Worm (Caenorhabditis elegans) whole organism, young adult: ENCODE results near the gene cyp-33D1.

Experiments
- F49E8.2 ChIP-seq: sonication (generic microtip); optimal IDR thresholded peaks from 3 replicates; lab custom pipeline; 2017; ENCODE audit warnings: missing genetic modification characterization, mild to moderate bottlenecking, missing compliant biosample characterization, antibody characterized with exemption, moderate library complexity; ENCODE audit not compliant: insufficient read depth
- F57A8.1 ChIP-seq: fragments of 200-800 bp; sonication (Bioruptor generic); optimal IDR thresholded peaks from 2 replicates; lab custom pipeline; 2018; ENCODE audit warnings: mild to moderate bottlenecking, missing genetic modification characterization, moderate library complexity, missing compliant biosample characterization
- F57C9.4 ChIP-seq: sonication (generic microtip); optimal IDR thresholded peaks from 2 replicates; lab custom pipeline; 2017; ENCODE audit warnings: mild to moderate bottlenecking, missing genetic modification characterization, missing compliant biosample characterization
- T07F8.4 ChIP-seq: sonication (generic microtip); optimal IDR thresholded peaks from 2 replicates; lab custom pipeline; 2016; ENCODE audit warnings: mild to moderate bottlenecking, missing genetic modification characterization, moderate library complexity, missing compliant biosample characterization
- Y53G8AR.9 ChIP-seq: fragments of 200-800 bp; sonication (Bioruptor generic); conservative IDR thresholded peaks from 2 replicates; pipeline ENCODE4 v1.3.6; 2022; ENCODE audit warnings: missing genetic modification reagents, missing genetic modification characterization, missing compliant biosample characterization
- Y67H2A.10 ChIP-seq: fragments of 200-800 bp; sonication (Bioruptor generic); conservative IDR thresholded peaks from 2 replicates; pipeline ENCODE4 v1.3.6; 2022; ENCODE audit warnings: missing genetic modification reagents, missing genetic modification characterization, missing compliant biosample characterization
- Y79H2A.3 ChIP-seq: fragments of 200-800 bp; sonication (Bioruptor generic); conservative IDR thresholded peaks from 2 replicates; pipeline ENCODE4 v1.3.6; 2022; ENCODE audit warnings: missing genetic modification reagents, missing genetic modification characterization, missing compliant biosample characterization
- ama-1 ChIP-seq, 3 experiments: fragments of 150-350 bp in 1 of 3; sonication (generic microtip) in 2 of 3; optimal IDR thresholded peaks; 2 replicates each; lab custom pipeline; 2014 to 2018; ENCODE audit warnings: missing biosample characterization in 2 of 3, missing genetic modification characterization in 2 of 3, missing genetic modification reagents in 2 of 3
- aptf-2 ChIP-seq: fragments of 200-800 bp; sonication (Bioruptor generic); conservative IDR thresholded peaks from 2 replicates; pipeline ENCODE4 v1.3.6; 2022; ENCODE audit warnings: missing genetic modification reagents, missing genetic modification characterization, missing compliant biosample characterization
- attf-5 ChIP-seq: fragments of 200-800 bp; sonication (Bioruptor generic); optimal IDR thresholded peaks from 2 replicates; lab custom pipeline; 2018; ENCODE audit warnings: mild to moderate bottlenecking, missing genetic modification characterization, missing compliant biosample characterization
- cebp-2 ChIP-seq: fragments of 200-800 bp; sonication (Bioruptor generic); IDR thresholded peaks from 2 replicates; pipeline ENCODE4 v1.3.6; 2022; ENCODE audit warnings: missing genetic modification characterization, missing compliant biosample characterization
- ceh-58 ChIP-seq: fragments of 200-800 bp; sonication (Bioruptor generic); IDR thresholded peaks from 2 replicates; pipeline ENCODE4 v1.3.6; 2022; ENCODE audit warnings: missing genetic modification characterization, missing compliant biosample characterization
- ceh-91 ChIP-seq: fragments of 200-800 bp; sonication (Bioruptor generic); IDR thresholded peaks from 2 replicates; pipeline ENCODE4 v1.3.6; 2022; ENCODE audit warnings: missing genetic modification reagents, missing genetic modification characterization, missing compliant biosample characterization
- chd-7 ChIP-seq: sonication (generic microtip); optimal IDR thresholded peaks from 2 replicates; lab custom pipeline; 2016; ENCODE audit warnings: mild to moderate bottlenecking, missing genetic modification characterization, moderate library complexity, missing compliant biosample characterization
- dox-1 ChIP-seq: fragments of 200-800 bp; sonication (Bioruptor generic); IDR thresholded peaks from 2 replicates; pipeline ENCODE4 v1.3.6; 2022; ENCODE audit warnings: missing genetic modification reagents, missing genetic modification characterization, missing compliant biosample characterization
- efl-1 ChIP-seq: fragments of 150-350 bp; optimal IDR thresholded peaks from 2 replicates; lab custom pipeline; 2014; ENCODE audit warnings: missing biosample characterization, missing genetic modification reagents, missing genetic modification characterization
- egl-44 ChIP-seq: fragments of 200-800 bp; sonication (Bioruptor generic); IDR thresholded peaks from 2 replicates; pipeline ENCODE4 v1.3.6; 2022; ENCODE audit warnings: missing genetic modification reagents, missing genetic modification characterization, missing compliant biosample characterization
- ekl-4 ChIP-seq: fragments of 200-800 bp; sonication (Bioruptor generic); IDR thresholded peaks from 2 replicates; pipeline ENCODE4 v1.3.6; 2022; ENCODE audit warnings: missing genetic modification reagents, missing genetic modification characterization, missing compliant biosample characterization
- hmg-1.2 ChIP-seq: fragments of 200-800 bp; sonication (Bioruptor generic); IDR thresholded peaks from 2 replicates; pipeline ENCODE4 v1.3.6; 2022; ENCODE audit warnings: missing genetic modification reagents, missing genetic modification characterization, missing compliant biosample characterization
- lag-1 ChIP-seq: fragments of 200-800 bp; sonication (Bioruptor generic); IDR thresholded peaks from 2 replicates; pipeline ENCODE4 v1.3.6; 2022; ENCODE audit warnings: missing genetic modification reagents, missing genetic modification characterization, missing compliant biosample characterization
- lin-40 ChIP-seq: sonication (generic microtip); optimal IDR thresholded peaks from 2 replicates; lab custom pipeline; 2016; ENCODE audit warnings: missing genetic modification characterization, mild to moderate bottlenecking, missing compliant biosample characterization, missing genotype, missing genetic modification reagents
- madf-3 ChIP-seq: fragments of 200-800 bp; sonication (Bioruptor generic); IDR thresholded peaks from 2 replicates; pipeline ENCODE4 v1.3.6; 2022; ENCODE audit warnings: missing genetic modification reagents, missing genetic modification characterization, missing compliant biosample characterization
- madf-6 ChIP-seq: fragments of 200-800 bp; sonication (Bioruptor generic); IDR thresholded peaks from 2 replicates; pipeline ENCODE4 v1.3.6; 2022; ENCODE audit warnings: missing genetic modification reagents, missing genetic modification characterization, missing compliant biosample characterization
- nhr-80 ChIP-seq: sonication (generic microtip); optimal IDR thresholded peaks from 2 replicates; lab custom pipeline; 2016; ENCODE audit warnings: missing genetic modification characterization, missing compliant biosample characterization
- sdz-38 ChIP-seq: sonication (generic microtip); optimal IDR thresholded peaks from 2 replicates; lab custom pipeline; 2016; ENCODE audit warnings: missing genotype, missing genetic modification characterization, missing compliant biosample characterization
- sea-2 ChIP-seq: fragments of 200-800 bp; sonication (Bioruptor generic); IDR thresholded peaks from 2 replicates; pipeline ENCODE4 v1.3.6; 2022; ENCODE audit warnings: missing genetic modification characterization, missing compliant biosample characterization
- snpc-4 ChIP-seq, 5 experiments: fragments of 150-350 bp in 1 of 5; sonication (generic microtip) in 4 of 5; optimal IDR thresholded peaks; 2 replicates each; lab custom pipeline; 2014 to 2018; ENCODE audit warnings: missing genetic modification characterization in 5 of 5, missing biosample characterization in 3 of 5, antibody characterized with exemption in 2 of 5, mild to moderate bottlenecking in 2 of 5, missing compliant biosample characterization in 2 of 5, missing genotype in 2 of 5, moderate library complexity in 2 of 5, missing genetic modification reagents in 1 of 5
- xnd-1 ChIP-seq: sonication (generic microtip); optimal IDR thresholded peaks from 2 replicates; lab custom pipeline; 2016; ENCODE audit warnings: missing genotype, missing genetic modification reagents, missing genetic modification characterization, missing compliant biosample characterization
- zfh-2 ChIP-seq: fragments of 200-800 bp; sonication (Bioruptor generic); conservative IDR thresholded peaks from 2 replicates; pipeline ENCODE4 v1.3.6; 2022; ENCODE audit warnings: missing genetic modification reagents, missing genetic modification characterization, missing compliant biosample characterization
- zim-3 ChIP-seq: sonication (generic microtip); optimal IDR thresholded peaks from 2 replicates; lab custom pipeline; 2017; ENCODE audit warnings: mild to moderate bottlenecking, missing genetic modification characterization, moderate library complexity, missing compliant biosample characterization
- ztf-22 ChIP-seq: fragments of 200-800 bp; sonication (Bioruptor generic); optimal IDR thresholded peaks from 2 replicates; lab custom pipeline; 2018; ENCODE audit warnings: mild to moderate bottlenecking, missing genetic modification characterization, moderate library complexity, missing compliant biosample characterization
- ztf-26 ChIP-seq: sonication (generic microtip); optimal IDR thresholded peaks from 2 replicates; lab custom pipeline; 2017; ENCODE audit warnings: missing genetic modification characterization, missing compliant biosample characterization
- ztf-6 ChIP-seq: fragments of 200-800 bp; sonication (Bioruptor generic); IDR thresholded peaks from 2 replicates; pipeline ENCODE4 v1.3.6; 2022; ENCODE audit warnings: missing genetic modification reagents, missing genetic modification characterization, missing compliant biosample characterization

Gene cyp-33D1

ce11 chrV:16183357-16183756, 7.7 kb upstream of the cyp-33D1 start, which contains the start of gene srz-14 (continued):
- TF ChIP-seq zim-3, result no peak

- TF ChIP-seq ztf-6 (GFP tag; lab: Robert Waterston, UW), result no peak
- TF ChIP-seq lag-1 (GFP tag; lab: Robert Waterston, UW), result no peak
- TF ChIP-seq attf-5 (GFP tag; lab: Kevin White, UChicago), result no peak
- TF ChIP-seq egl-44 (GFP tag; lab: Robert Waterston, UW), result no peak
- TF ChIP-seq ceh-58 (GFP tag; lab: Robert Waterston, UW), result no peak
- TF ChIP-seq T07F8.4 (tag; lab: Kevin White, UChicago), result no peak
- no peak for TF ChIP-seq F57C9.4 (tag; lab: Kevin White, UChicago)
- TF ChIP-seq ztf-22 (GFP tag; lab: Kevin White, UChicago), result no peak
- TF ChIP-seq ama-1 (optimal IDR thresholded peaks at IDR 0.05; lab: Kevin White, UChicago), result no peak
- TF ChIP-seq ama-1 (GFP tag; optimal IDR thresholded peaks at IDR 0.05; lab: Kevin White, UChicago), result no peak
- TF ChIP-seq zfh-2 (GFP tag; lab: Robert Waterston, UW), result no peak
Measured at ce11 chrV:16182918-16183317, 7.3 kb upstream of the cyp-33D1 start, which contains the start of gene srh-277. Gene srh-277, plus strand, starts transcription at chrV:16183218.

DNA sequence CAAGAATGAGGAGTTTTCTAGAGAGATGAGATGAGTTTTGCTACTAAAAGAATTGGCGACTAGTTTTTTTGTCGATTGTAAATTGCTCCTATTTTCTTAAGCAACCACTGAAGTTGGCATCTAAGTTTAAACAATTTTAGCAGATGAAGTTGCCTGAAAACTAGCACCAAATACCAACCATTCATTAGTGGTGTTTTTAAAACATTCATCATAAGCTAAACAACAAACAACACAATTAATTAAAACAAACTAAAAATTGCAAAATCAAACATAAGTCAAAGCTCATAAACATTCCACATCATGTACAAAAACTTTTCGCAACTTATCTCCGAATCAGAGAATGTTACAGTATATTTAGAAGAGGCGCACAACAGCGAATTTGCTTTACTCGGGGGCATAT, 6.5 kb upstream of the cyp-33D1 start, which contains the start of gene srz-13:
srz-13 (plus strand) TSS at position 301 of the 400 bp plus-strand sequence.
- TF ChIP-seq egl-44 (GFP tag; lab: Robert Waterston, UW), result no peak

ce11 chrV:16180350-16180749, 4.7 kb upstream of the cyp-33D1 start, which contains the start of gene str-106:
Gene str-106, plus strand, starts transcription at chrV:16180650.
- TF ChIP-seq ztf-6 (GFP tag; lab: Robert Waterston, UW), result no peak
- TF ChIP-seq xnd-1 (tag; lab: Kevin White, UChicago), result no peak
- no peak for TF ChIP-seq chd-7 (tag; lab: Kevin White, UChicago)
- no peak for TF ChIP-seq madf-6 (GFP tag; lab: Robert Waterston, UW)
- TF ChIP-seq dox-1, result no peak

DNA sequence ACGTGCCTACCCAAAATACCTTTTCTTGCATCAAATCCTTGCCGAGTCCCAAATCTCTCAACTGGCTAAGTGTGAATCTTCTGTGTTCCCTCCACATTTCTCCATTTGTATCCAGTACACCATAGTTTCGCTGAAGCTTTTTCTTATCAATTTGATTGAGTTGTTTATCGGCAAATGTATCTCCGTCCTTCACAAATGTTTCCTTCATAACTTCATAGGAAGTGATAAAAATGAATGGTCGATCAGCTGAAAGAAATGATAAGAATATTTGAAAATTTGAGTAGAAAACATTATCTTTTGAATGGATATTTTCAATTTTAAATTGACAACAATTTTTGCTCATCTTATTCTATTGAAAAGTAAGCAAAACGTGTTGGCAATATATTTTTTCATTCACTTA, 430 bp downstream of the cyp-33D1 start:
- no peak for TF ChIP-seq Y53G8AR.9 (GFP tag; lab: Robert Waterston, UW)
- TF ChIP-seq snpc-4 (GFP tag; optimal IDR thresholded peaks at IDR 0.05; lab: Kevin White, UChicago), result no peak
- TF ChIP-seq snpc-4 (tag; optimal IDR thresholded peaks at IDR 0.05; lab: Kevin White, UChicago), result no peak
- peak; percentile 32 for TF ChIP-seq nhr-80 (tag; lab: Kevin White, UChicago)
- no peak for TF ChIP-seq Y67H2A.10
- no peak for TF ChIP-seq F49E8.2
- no peak for TF ChIP-seq sdz-38 (tag; lab: Kevin White, UChicago)

DNA sequence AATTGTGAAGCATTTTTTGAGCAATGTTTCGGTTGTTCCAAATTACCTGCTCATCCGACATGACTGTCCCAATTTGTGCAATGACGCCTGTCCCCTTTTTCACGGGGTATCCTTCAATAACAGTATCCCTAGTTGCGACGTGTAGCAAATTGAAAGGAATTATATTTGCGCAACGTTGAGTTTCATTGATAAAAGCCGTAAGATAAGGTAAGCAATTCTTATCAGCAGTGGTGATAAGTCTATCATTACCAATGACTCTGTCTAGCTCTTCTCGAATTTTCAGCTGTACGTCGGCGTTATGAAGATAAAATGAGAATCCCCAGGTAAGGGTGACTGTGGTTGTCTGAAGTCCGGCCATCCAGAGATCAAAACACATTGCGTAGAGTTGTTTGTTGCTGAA, 1.5 kb downstream of the cyp-33D1 start:
- no peak for TF ChIP-seq lin-40 (tag; lab: Kevin White, UChicago)

DNA sequence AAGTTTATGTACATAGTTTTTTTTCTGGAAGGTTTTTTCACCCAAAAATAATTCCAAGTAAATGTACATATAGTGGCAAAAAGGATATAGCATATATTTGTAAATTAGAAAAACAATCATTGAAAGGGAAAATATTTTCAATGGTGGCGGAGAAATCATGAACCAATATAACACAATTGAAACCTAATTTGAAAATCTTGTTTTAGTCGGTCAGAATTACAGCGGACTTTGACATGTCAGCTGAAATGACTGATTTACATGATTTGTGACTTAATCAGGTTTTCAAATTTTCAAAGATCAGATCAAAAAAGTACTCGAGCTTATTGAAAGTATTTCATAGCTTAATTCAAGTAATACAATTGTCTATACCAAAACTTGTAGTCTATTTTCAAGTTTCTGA, 3.9 kb downstream of the cyp-33D1 start, which contains the start of gene K05D4.9:
K05D4.9 (minus strand) TSS at position 101 of the 400 bp plus-strand sequence.
- TF ChIP-seq efl-1 (GFP tag; lab: Kevin White, UChicago), result no peak
- TF ChIP-seq aptf-2 (GFP tag; lab: Robert Waterston, UW), result no peak
- no peak for TF ChIP-seq cebp-2 (GFP tag; lab: Robert Waterston, UW)
- no peak for TF ChIP-seq Y79H2A.3 (GFP tag; lab: Robert Waterston, UW)
- TF ChIP-seq ekl-4 (GFP tag; lab: Robert Waterston, UW), result no peak
- no peak for TF ChIP-seq hmg-1.2
- TF ChIP-seq madf-3 (GFP tag; lab: Robert Waterston, UW), result no peak
- TF ChIP-seq F57A8.1 (GFP tag; lab: Kevin White, UChicago), result no peak
- TF ChIP-seq chd-7 (tag; lab: Kevin White, UChicago), result no peak
- no peak for TF ChIP-seq Y53G8AR.9 (GFP tag; lab: Robert Waterston, UW)
- no peak for TF ChIP-seq ztf-26 (tag; lab: Kevin White, UChicago)
- TF ChIP-seq egl-44 (GFP tag; lab: Robert Waterston, UW), result no peak
- TF ChIP-seq sea-2 (GFP tag; lab: Robert Waterston, UW), result no peak
- no peak for TF ChIP-seq ceh-91 (GFP tag; lab: Robert Waterston, UW)
